Worm (Caenorhabditis elegans) whole organism, late embryonic: ENCODE results near the gene fbxa-158.
"Not testable (repeated sequence)": the region's sequence is repeated elsewhere in the genome, so short reads cannot be mapped to it uniquely, and the experiment has no call there.

Experiments
- C08G9.2 ChIP-seq: sonication (generic microtip); optimal IDR thresholded peaks from 2 replicates; lab custom pipeline; 2016; ENCODE audit warnings: mild to moderate bottlenecking, missing genetic modification characterization, moderate library complexity, missing compliant biosample characterization
- C38D4.7 ChIP-seq: fragments of 200-800 bp; sonication (Bioruptor generic); optimal IDR thresholded peaks from 2 replicates; lab custom pipeline; 2018; ENCODE audit warnings: mild to moderate bottlenecking, missing genetic modification characterization, moderate library complexity, missing compliant biosample characterization
- F13H6.1 ChIP-seq: sonication (generic microtip); optimal IDR thresholded peaks from 2 replicates; lab custom pipeline; 2016; ENCODE audit warnings: missing genetic modification characterization, missing compliant biosample characterization
- K02D7.2 ChIP-seq: sonication (generic microtip); optimal IDR thresholded peaks from 2 replicates; lab custom pipeline; 2017; ENCODE audit warnings: mild to moderate bottlenecking, missing genetic modification characterization, missing compliant biosample characterization
- K09A11.1 ChIP-seq: sonication (generic microtip); optimal IDR thresholded peaks from 2 replicates; lab custom pipeline; 2017; ENCODE audit warnings: antibody characterized with exemption, mild to moderate bottlenecking, missing genetic modification characterization, missing compliant biosample characterization; ENCODE audit not compliant: insufficient read depth
- T23F11.4 ChIP-seq: fragments of 200-800 bp; sonication (Bioruptor generic); optimal IDR thresholded peaks from 2 replicates; lab custom pipeline; 2018; ENCODE audit warnings: mild to moderate bottlenecking, missing genetic modification characterization, missing compliant biosample characterization
- ahr-1 ChIP-seq: sonication (generic microtip); optimal IDR thresholded peaks from 2 replicates; lab custom pipeline; 2016; ENCODE audit warnings: missing genetic modification characterization, missing compliant biosample characterization
- ceh-14 ChIP-seq: sonication (generic microtip); optimal IDR thresholded peaks from 2 replicates; lab custom pipeline; 2016; ENCODE audit warnings: missing genotype, missing genetic modification characterization, missing compliant biosample characterization
- ceh-24 ChIP-seq: sonication (generic microtip); optimal IDR thresholded peaks from 2 replicates; lab custom pipeline; 2016; ENCODE audit warnings: mild to moderate bottlenecking, missing genetic modification characterization, missing compliant biosample characterization
- ceh-48 ChIP-seq: sonication (generic microtip); optimal IDR thresholded peaks from 2 replicates; lab custom pipeline; 2016; ENCODE audit warnings: missing genetic modification characterization, inconsistent platforms, missing compliant biosample characterization
- ceh-9 ChIP-seq: sonication (generic microtip); optimal IDR thresholded peaks from 2 replicates; lab custom pipeline; 2016; ENCODE audit warnings: mild to moderate bottlenecking, missing genetic modification characterization, inconsistent platforms, missing compliant biosample characterization
- dmd-4 ChIP-seq: sonication (generic microtip); optimal IDR thresholded peaks from 2 replicates; lab custom pipeline; 2016; ENCODE audit warnings: borderline replicate concordance, missing genetic modification characterization, missing compliant biosample characterization
- dve-1 ChIP-seq: sonication (generic microtip); optimal IDR thresholded peaks from 2 replicates; lab custom pipeline; 2017; ENCODE audit warnings: antibody characterized with exemption, mild to moderate bottlenecking, missing genetic modification characterization, missing compliant biosample characterization
- elt-2 ChIP-seq: sonication (generic microtip); optimal IDR thresholded peaks from 2 replicates; lab custom pipeline; 2016; ENCODE audit warnings: missing genetic modification reagents, missing genetic modification characterization, missing compliant biosample characterization
- elt-4 ChIP-seq: sonication (generic microtip); optimal IDR thresholded peaks from 2 replicates; lab custom pipeline; 2016; ENCODE audit warnings: missing genetic modification characterization, missing compliant biosample characterization
- fax-1 ChIP-seq: sonication (generic microtip); optimal IDR thresholded peaks from 2 replicates; lab custom pipeline; 2016; ENCODE audit warnings: missing genotype, missing genetic modification characterization, missing compliant biosample characterization
- fkh-10 ChIP-seq: fragments of 150-350 bp; optimal IDR thresholded peaks from 2 replicates; lab custom pipeline; 2014; ENCODE audit warnings: missing biosample characterization, missing genetic modification reagents, missing genetic modification characterization
- fkh-6 ChIP-seq: sonication (generic microtip); optimal IDR thresholded peaks from 2 replicates; lab custom pipeline; 2016; ENCODE audit warnings: missing genetic modification characterization, missing compliant biosample characterization
- gmeb-2 ChIP-seq: sonication (generic microtip); optimal IDR thresholded peaks from 2 replicates; lab custom pipeline; 2016; ENCODE audit warnings: missing genetic modification characterization, inconsistent platforms, missing compliant biosample characterization
- hlh-13 ChIP-seq: fragments of 200-800 bp; sonication (Bioruptor generic); optimal IDR thresholded peaks from 2 replicates; lab custom pipeline; 2018; ENCODE audit warnings: mild to moderate bottlenecking, missing genetic modification characterization, missing compliant biosample characterization
- hlh-30 ChIP-seq: sonication (generic microtip); optimal IDR thresholded peaks from 2 replicates; lab custom pipeline; 2017; ENCODE audit warnings: antibody characterized with exemption, missing genetic modification characterization, missing compliant biosample characterization; ENCODE audit not compliant: insufficient read depth
- hlh-6 ChIP-seq: sonication (generic microtip); optimal IDR thresholded peaks from 2 replicates; lab custom pipeline; 2016; ENCODE audit warnings: missing genotype, missing genetic modification characterization, missing compliant biosample characterization
- hlh-8 ChIP-seq: sonication (generic microtip); optimal IDR thresholded peaks from 2 replicates; lab custom pipeline; 2016; ENCODE audit warnings: missing genotype, missing genetic modification characterization, missing compliant biosample characterization
- madf-2 ChIP-seq: sonication (generic microtip); optimal IDR thresholded peaks from 2 replicates; lab custom pipeline; 2017; ENCODE audit warnings: missing genetic modification characterization, missing compliant biosample characterization
- nhr-232 ChIP-seq: sonication (generic microtip); optimal IDR thresholded peaks from 2 replicates; lab custom pipeline; 2016; ENCODE audit warnings: missing genetic modification characterization, missing compliant biosample characterization
- odd-2 ChIP-seq: sonication (generic microtip); optimal IDR thresholded peaks from 2 replicates; lab custom pipeline; 2017; ENCODE audit warnings: antibody characterized with exemption, mild to moderate bottlenecking, missing genetic modification characterization, missing compliant biosample characterization
- pax-1 ChIP-seq: fragments of 150-350 bp; optimal IDR thresholded peaks from 2 replicates; lab custom pipeline; 2014; ENCODE audit warnings: missing biosample characterization, missing genetic modification characterization
- pha-4 ChIP-seq: fragments of 150-350 bp; optimal IDR thresholded peaks from 2 replicates; lab custom pipeline; 2018; ENCODE audit warnings: missing biosample characterization, missing genetic modification reagents, missing genetic modification characterization
- pros-1 ChIP-seq: fragments of 150-350 bp; optimal IDR thresholded peaks from 2 replicates; lab custom pipeline; 2014; ENCODE audit warnings: missing biosample characterization, missing genetic modification reagents, missing genetic modification characterization
- ref-2 ChIP-seq: sonication (generic microtip); optimal IDR thresholded peaks from 2 replicates; lab custom pipeline; 2016; ENCODE audit warnings: missing genetic modification characterization, missing compliant biosample characterization
- sdc-2 ChIP-seq: sonication (generic microtip); optimal IDR thresholded peaks from 2 replicates; lab custom pipeline; 2016; ENCODE audit warnings: missing genotype, missing genetic modification characterization, missing compliant biosample characterization
- tbx-7 ChIP-seq: sonication (generic microtip); optimal IDR thresholded peaks from 2 replicates; lab custom pipeline; 2016; ENCODE audit warnings: missing genotype, missing genetic modification characterization, missing compliant biosample characterization
- unc-3 ChIP-seq, 2 experiments: fragments of 200-800 bp in 1 of 2; sonication (Bioruptor generic) in 1 of 2; sonication (generic microtip) in 1 of 2; conservative IDR thresholded peaks in 1 of 2; optimal IDR thresholded peaks in 1 of 2; 2 replicates each; pipeline versions ENCODE4 v1.3.6 to Lab custom; 2016 to 2022; ENCODE audit warnings: missing compliant biosample characterization in 2 of 2, missing genetic modification characterization in 2 of 2, missing genetic modification reagents in 1 of 2
- ztf-16 ChIP-seq: sonication (generic microtip); optimal IDR thresholded peaks from 2 replicates; lab custom pipeline; 2017; ENCODE audit warnings: missing genetic modification characterization, missing compliant biosample characterization

Gene fbxa-158

DNA sequence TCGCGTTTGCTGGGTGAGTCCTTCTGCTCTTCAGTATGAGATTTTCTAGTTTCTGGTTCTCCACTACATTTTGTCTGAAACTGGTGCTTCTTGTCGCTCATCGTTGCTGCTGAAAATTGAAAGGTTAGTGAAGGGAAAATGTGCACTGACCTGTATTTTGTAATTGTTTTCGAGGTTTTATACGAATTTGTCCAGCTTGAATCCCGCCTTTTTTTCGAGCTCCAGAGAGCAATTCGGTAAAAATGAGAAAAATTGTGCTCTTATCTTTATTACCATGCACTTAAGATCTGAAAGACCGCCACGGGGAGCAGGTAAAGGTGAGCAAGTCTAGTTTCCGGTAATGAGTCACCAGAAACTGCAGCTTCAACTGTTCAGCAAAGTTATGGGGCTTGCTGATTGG lies 6.7 kb upstream of the fbxa-158 start, which contains the start of gene C08E3.15:
C08E3.15 (minus strand) TSS at position 101 of the 400 bp plus-strand sequence.
- not testable (repeated sequence) for TF ChIP-seq hlh-8 (tag; lab: Kevin White, UChicago); C08G9.2 (tag; lab: Kevin White, UChicago); T23F11.4 (GFP tag; lab: Kevin White, UChicago)
- TF ChIP-seq, all 69 proteins: peak for 0; not testable (repeated sequence) for 69

- TF ChIP-seq ztf-16 (tag; lab: Kevin White, UChicago) (no peak), pros-1 (tag; lab: Kevin White, UChicago) (no peak)
These were observed 4.6 kb upstream of the fbxa-158 start, which contains the start of gene C08E3.14 for ce11 chrII:1625666-1626065. Gene C08E3.14, plus strand, starts transcription at chrII:1625966.

DNA sequence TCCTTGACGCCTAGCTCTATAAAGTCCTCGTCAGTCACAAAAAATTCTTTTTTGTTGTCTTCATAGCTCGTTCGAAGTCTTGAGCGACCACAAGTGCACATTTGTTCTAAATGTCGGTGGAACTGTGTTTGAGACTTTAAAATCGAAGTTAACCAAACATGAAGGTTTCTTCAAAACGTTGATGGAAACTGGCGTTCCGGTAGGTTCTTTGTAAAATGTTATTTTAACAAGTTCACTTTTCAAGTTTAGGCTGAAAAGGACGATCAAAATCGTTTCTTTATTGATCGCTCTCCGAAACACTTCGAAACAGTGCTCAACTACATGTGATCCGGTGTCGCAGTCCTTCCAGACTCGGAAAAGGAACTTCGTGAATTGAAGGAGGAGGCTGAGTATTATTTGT lies 3.5 kb upstream of the fbxa-158 start, which contains the start of gene fbxa-160:
fbxa-160 (minus strand) TSS at position 101 of the 400 bp plus-strand sequence.
- TF ChIP-seq ceh-9 (tag; lab: Kevin White, UChicago) (no peak), dve-1 (tag; lab: Kevin White, UChicago) (no peak), fkh-10 (GFP tag; lab: Kevin White, UChicago) (no peak), pros-1 (tag; lab: Kevin White, UChicago) (no peak)

DNA sequence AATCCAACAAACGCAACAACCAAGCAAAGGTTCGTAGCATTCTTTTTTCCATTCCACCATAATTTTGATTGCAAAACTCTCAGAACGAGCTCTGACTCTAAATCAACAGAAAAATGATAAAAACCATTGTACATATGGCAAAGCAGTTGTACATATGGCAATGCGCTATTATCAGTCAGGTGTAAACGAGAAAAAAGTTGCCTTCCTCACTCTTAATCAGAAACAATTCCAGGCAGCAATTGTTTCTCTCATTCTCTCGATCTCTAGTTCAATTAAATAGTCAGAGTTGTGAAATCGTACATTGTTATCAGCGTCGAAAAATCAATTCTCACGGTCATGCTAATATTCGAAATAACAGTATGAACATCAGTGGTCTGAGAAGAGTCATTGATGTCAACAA lies 715 bp upstream of the fbxa-158 start:
- TF ChIP-seq ahr-1 (tag; lab: Kevin White, UChicago) (no peak), gmeb-2 (tag; lab: Kevin White, UChicago) (no peak), C38D4.7 (GFP tag; lab: Kevin White, UChicago) (no peak), elt-2 (peak; percentile 46)

- TF ChIP-seq ref-2 (no peak), K02D7.2 (tag; lab: Kevin White, UChicago) (no peak), ceh-24 (tag; lab: Kevin White, UChicago) (no peak), pax-1 (tag; lab: Kevin White, UChicago) (no peak), pha-4 (tag; lab: Kevin White, UChicago) (no peak), hlh-8 (tag; lab: Kevin White, UChicago) (no peak), nhr-232 (tag; lab: Kevin White, UChicago) (no peak)
These were observed 2.1 kb downstream of the fbxa-158 start, which contains the start of gene fbxa-166 for ce11 chrII:1618948-1619347. Gene fbxa-166, minus strand, starts transcription at chrII:1619048.

DNA sequence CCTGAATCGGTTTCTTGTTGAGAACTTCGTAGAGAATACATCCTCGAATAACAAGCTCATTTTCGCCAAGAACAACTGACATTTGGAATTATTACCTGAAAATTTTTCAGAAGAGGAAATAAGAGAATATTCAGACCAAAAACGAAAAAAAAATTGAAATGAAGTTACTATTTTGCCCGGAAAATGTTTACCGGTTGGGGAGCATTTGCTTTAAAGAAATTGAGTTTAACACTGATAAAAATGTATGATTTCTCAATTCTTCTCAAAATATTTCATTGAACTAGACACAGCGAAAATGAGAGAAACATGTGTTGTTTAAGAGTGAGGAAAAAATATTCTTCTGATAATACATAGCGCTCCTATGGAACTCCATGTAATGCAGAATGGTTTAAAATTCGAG lies 4.7 kb downstream of the fbxa-158 start, which contains the start of gene fbxa-165:
fbxa-165 (minus strand) TSS at position 101 of the 400 bp plus-strand sequence.
- TF ChIP-seq hlh-13 (no peak), unc-3 (GFP tag; conservative IDR thresholded peaks at IDR 0.05; lab: Robert Waterston, UW) (no peak), unc-3 (tag; optimal IDR thresholded peaks at IDR 0.05; lab: Kevin White, UChicago) (no peak), elt-4 (tag; lab: Kevin White, UChicago) (no peak), ztf-16 (tag; lab: Kevin White, UChicago) (no peak), ceh-48 (tag; lab: Kevin White, UChicago) (no peak), F13H6.1 (no peak), dmd-4 (tag; lab: Kevin White, UChicago) (no peak), odd-2 (tag; lab: Kevin White, UChicago) (no peak), ceh-24 (tag; lab: Kevin White, UChicago) (no peak), ahr-1 (tag; lab: Kevin White, UChicago) (no peak), dve-1 (tag; lab: Kevin White, UChicago) (no peak), elt-2 (no peak), fkh-6 (tag; lab: Kevin White, UChicago) (no peak), K09A11.1 (no peak)

DNA sequence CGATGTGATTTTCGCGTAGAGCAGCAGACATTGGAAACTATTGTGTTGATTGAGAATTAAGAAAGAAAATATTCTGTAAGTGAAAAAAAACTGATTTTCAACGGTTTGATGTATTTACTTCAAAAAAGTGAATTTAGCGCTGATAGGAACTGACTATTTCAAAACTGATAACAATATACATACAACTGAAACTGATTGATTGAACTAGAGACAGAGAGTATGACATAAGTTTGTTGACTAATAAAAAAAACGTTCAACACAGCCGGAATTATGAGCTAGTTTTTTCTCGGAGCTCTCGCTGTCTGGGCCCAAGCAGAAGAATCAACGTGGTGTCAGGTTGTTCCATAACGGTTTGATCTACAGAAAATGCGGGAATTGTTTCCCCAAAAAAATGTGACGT lies 7.1 kb downstream of the fbxa-158 start, which contains the start of gene fbxa-164:
fbxa-164 (minus strand) TSS at position 101 of the 400 bp plus-strand sequence.
- TF ChIP-seq madf-2 (tag; lab: Kevin White, UChicago) (no peak), C08G9.2 (tag; lab: Kevin White, UChicago) (no peak), fax-1 (tag; lab: Kevin White, UChicago) (no peak), K09A11.1 (no peak), tbx-7 (tag; lab: Kevin White, UChicago) (no peak), hlh-6 (tag; lab: Kevin White, UChicago) (no peak), sdc-2 (tag; lab: Kevin White, UChicago) (no peak), ahr-1 (tag; lab: Kevin White, UChicago) (no peak), hlh-30 (tag; lab: Kevin White, UChicago) (no peak), F13H6.1 (no peak), ceh-14 (tag; lab: Kevin White, UChicago) (no peak)
